Fruit fly (Drosophila melanogaster): ENCODE results near the gene Sarm.

Gene Sarm

DNA sequence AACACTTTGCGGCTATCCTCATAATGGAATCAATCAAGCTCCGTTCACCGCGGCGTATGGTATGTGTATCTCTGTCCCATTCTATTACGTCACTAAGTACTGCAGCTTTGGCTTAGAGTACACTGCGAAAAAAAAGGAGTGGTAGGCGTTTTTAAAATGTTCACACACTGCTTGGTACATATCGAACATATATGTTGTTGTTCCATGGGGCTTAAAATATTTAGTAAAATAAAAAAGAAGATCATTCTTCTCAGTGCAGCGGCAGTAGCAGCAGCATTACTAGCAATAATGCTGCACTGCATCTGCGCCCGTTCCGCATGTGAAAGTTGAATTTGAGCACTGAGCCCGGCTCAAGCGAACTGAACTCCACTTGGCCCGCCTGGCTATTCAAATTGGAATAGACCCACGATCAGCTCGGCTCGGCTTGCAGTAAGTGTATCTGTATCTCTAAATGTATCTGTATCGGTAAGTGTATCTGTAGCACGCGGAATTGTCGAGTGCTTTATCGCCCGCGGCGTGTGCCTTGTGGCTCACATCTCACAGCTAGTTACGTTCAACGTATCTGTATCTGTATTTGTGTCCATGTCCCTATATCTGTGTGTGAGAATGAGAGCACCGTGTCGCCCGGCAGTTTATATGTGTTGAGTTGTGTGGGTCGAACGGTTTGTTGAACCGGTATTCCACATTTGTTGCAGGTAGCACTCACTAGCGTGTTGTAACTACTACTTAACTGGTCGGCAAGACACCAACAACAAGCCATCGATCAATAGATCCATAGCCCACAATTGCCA lies 89.7 kb downstream of the Sarm start (continued):
- TF ChIP-seq CG10147 (GFP tag; optimal IDR thresholded peaks at IDR 0.05) (no peak), Hey (tag; optimal IDR thresholded peaks at IDR 0.05) (no peak), CG12391 (tag; optimal IDR thresholded peaks at IDR 0.05) (peak; percentile 49), Awh (GFP tag; IDR thresholded peaks at IDR 0.05) (peak; percentile 47; the same call in 1 of the 2 replicates), kah (GFP tag; optimal IDR thresholded peaks at IDR 0.05) (peak; percentile 46), Bgb (GFP tag; IDR thresholded peaks at IDR 0.05; ENCODE audit: partially characterized antibody) (no peak), ap (GFP tag; IDR thresholded peaks at IDR 0.05) (peak; percentile 49; the same call in 1 of the 2 replicates), CG13775 (GFP tag; optimal IDR thresholded peaks at IDR 0.05) (peak; percentile 2), Atf3 (GFP tag; optimal IDR thresholded peaks at IDR 0.05) (peak; percentile 54), Six4 (GFP tag; optimal IDR thresholded peaks at IDR 0.05) (peak; percentile 1), lov (optimal IDR thresholded peaks at IDR 0.05) (no peak), lov (GFP tag; IDR thresholded peaks at IDR 0.05) (peak; percentile 73; the same call in 1 of the 3 replicates), eyg (GFP tag; optimal IDR thresholded peaks at IDR 0.05) (no peak), dm (GFP tag; optimal IDR thresholded peaks at IDR 0.05) (no peak), CG4328 (GFP tag; optimal IDR thresholded peaks at IDR 0.05) (peak; percentile 18), CG13287 (GFP tag; IDR thresholded peaks at IDR 0.05; ENCODE audit: partially characterized antibody) (no peak), wek (GFP tag; optimal IDR thresholded peaks at IDR 0.05) (no peak), wdn (GFP tag; IDR thresholded peaks at IDR 0.05) (no peak), jigr1 (GFP tag; IDR thresholded peaks at IDR 0.05) (no peak), CkIIα-i1 (GFP tag; IDR thresholded peaks at IDR 0.05) (no peak), CG5180 (GFP tag; optimal IDR thresholded peaks at IDR 0.05) (peak; percentile 49), toy (GFP tag; IDR thresholded peaks at IDR 0.05) (no peak), CG14710 (tag; optimal IDR thresholded peaks at IDR 0.05) (peak; percentile 29), amos (GFP tag; IDR thresholded peaks at IDR 0.05; ENCODE audit: partially characterized antibody) (no peak), CG15479 (GFP tag; optimal IDR thresholded peaks at IDR 0.05) (no peak), Antp (GFP tag; optimal IDR thresholded peaks at IDR 0.05) (peak; percentile 32), CG3847 (GFP tag; IDR thresholded peaks at IDR 0.05) (0 out of 2 replicates have a peak, but pooled peaks have one; percentile 32), Hr51 (GFP tag; optimal IDR thresholded peaks at IDR 0.05) (peak in 1 of 2 experiments; percentile 85), gcm (GFP tag; optimal IDR thresholded peaks at IDR 0.05) (peak; percentile 12), z (GFP tag; IDR thresholded peaks at IDR 0.05) (no peak), yki (optimal IDR thresholded peaks at IDR 0.05) (no peak), D19B (GFP tag; optimal IDR thresholded peaks at IDR 0.05) (no peak), fd96Cb (tag; optimal IDR thresholded peaks at IDR 0.05) (peak; percentile 63), CG12942 (GFP tag; optimal IDR thresholded peaks at IDR 0.05) (peak; percentile 33), Dref (GFP tag; IDR thresholded peaks at IDR 0.05) (no peak), Jarid2 (GFP tag; optimal IDR thresholded peaks at IDR 0.05) (no peak), CG9727 (GFP tag; optimal IDR thresholded peaks at IDR 0.05) (peak; percentile 36), CG7271 (tag; optimal IDR thresholded peaks at IDR 0.05) (no peak), CG3838 (GFP tag; optimal IDR thresholded peaks at IDR 0.05) (no peak), sna (GFP tag; IDR thresholded peaks at IDR 0.05; ENCODE audit: partially characterized antibody) (no peak), CG12299 (tag; optimal IDR thresholded peaks at IDR 0.05) (no peak), CG18764 (GFP tag; optimal IDR thresholded peaks at IDR 0.05) (peak; percentile 35), Sox100B (GFP tag; optimal IDR thresholded peaks at IDR 0.05) (peak; percentile 60), Gug (GFP tag; IDR thresholded peaks at IDR 0.05) (0 out of 4 replicates have a peak, but pooled peaks have one; percentile 10), CG6654 (GFP tag; optimal IDR thresholded peaks at IDR 0.05) (peak; percentile 2), CG6683 (GFP tag; optimal IDR thresholded peaks at IDR 0.05) (no peak), Meics (GFP tag; optimal IDR thresholded peaks at IDR 0.05) (peak; percentile 41), CG32772 (GFP tag; IDR thresholded peaks at IDR 0.05) (peak; percentile 57), CG2875 (GFP tag; optimal IDR thresholded peaks at IDR 0.05) (peak; percentile 59)

All from whole organism, embryonic.